Fruit fly (Drosophila melanogaster) whole organism, embryonic: ENCODE measurements around the gene BORCS5.

ENCODE experiments used
- Adf1 ChIP-seq: fragments of 200-800 bp; sonication (Bioruptor generic); IDR thresholded peaks from 2 replicates; pipeline ENCODE4 v1.3.6; 2022; ENCODE audit warnings: missing biosample characterization, missing genetic modification characterization
- Atf-2 ChIP-seq: fragments of 200-800 bp; sonication (Bioruptor generic); optimal IDR thresholded peaks from 2 replicates; lab custom pipeline; 2016; ENCODE audit warnings: missing biosample characterization, missing genetic modification characterization
- Awh ChIP-seq: fragments of 200-800 bp; sonication (Bioruptor generic); IDR thresholded peaks from 2 replicates; pipeline ENCODE4, ENCODE4 v1.3.6; 2022; ENCODE audit warnings: missing biosample characterization, missing genetic modification characterization
- Bdp1 ChIP-seq: fragments of 200-800 bp; sonication (Bioruptor generic); optimal IDR thresholded peaks from 3 replicates; lab custom pipeline; 2016; ENCODE audit warnings: missing biosample characterization, missing genetic modification characterization
- CG11456 ChIP-seq: fragments of 200-800 bp; sonication (Bioruptor generic); IDR thresholded peaks from 3 replicates; pipeline ENCODE4 v1.3.6; 2022; ENCODE audit warnings: missing biosample characterization, missing genetic modification characterization
- CG11504 ChIP-seq: fragments of 200-800 bp; sonication (Bioruptor generic); optimal IDR thresholded peaks from 3 replicates; lab custom pipeline; 2019; ENCODE audit warnings: missing biosample characterization, mild to moderate bottlenecking, missing genetic modification characterization, moderate library complexity
- CG12219 ChIP-seq: fragments of 200-800 bp; sonication (Bioruptor generic); optimal IDR thresholded peaks from 3 replicates; lab custom pipeline; 2018; ENCODE audit warnings: missing biosample characterization, mild to moderate bottlenecking, missing genetic modification characterization
- CG12659 ChIP-seq: fragments of 200-800 bp; sonication (Bioruptor generic); optimal IDR thresholded peaks from 3 replicates; lab custom pipeline; 2017; ENCODE audit warnings: mild to moderate bottlenecking, missing biosample characterization, missing genetic modification reagents, missing genetic modification characterization
- CG12942 ChIP-seq: fragments of 200-800 bp; sonication (Bioruptor generic); optimal IDR thresholded peaks from 3 replicates; lab custom pipeline; 2016; ENCODE audit warnings: missing biosample characterization, missing genetic modification characterization
- CG14860 ChIP-seq: fragments of 200-800 bp; sonication (Bioruptor generic); IDR thresholded peaks from 3 replicates; pipeline ENCODE4 v1.3.6; 2022; ENCODE audit warnings: missing biosample characterization, missing genetic modification characterization; ENCODE audit not compliant: partially characterized antibody
- CG15011 ChIP-seq: fragments of 200-800 bp; sonication (Bioruptor generic); optimal IDR thresholded peaks from 3 replicates; lab custom pipeline; 2018; ENCODE audit warnings: missing biosample characterization, mild to moderate bottlenecking, missing genetic modification characterization
- CG2199 ChIP-seq: fragments of 200-800 bp; sonication (Bioruptor generic); IDR thresholded peaks from 3 replicates; pipeline ENCODE4 v1.3.6; 2022; ENCODE audit warnings: missing biosample characterization, missing genetic modification characterization
- CG2202 ChIP-seq: fragments of 200-800 bp; sonication (Bioruptor generic); optimal IDR thresholded peaks from 2 replicates; lab custom pipeline; 2018; ENCODE audit warnings: missing biosample characterization, mild to moderate bottlenecking, missing genetic modification characterization
- CG2712 ChIP-seq: fragments of 200-800 bp; optimal IDR thresholded peaks from 3 replicates; lab custom pipeline; 2019; ENCODE audit warnings: missing biosample characterization, mild to moderate bottlenecking, missing genetic modification characterization, moderate library complexity
- CG31224 ChIP-seq: fragments of 200-800 bp; sonication (Bioruptor generic); IDR thresholded peaks from 2 replicates; pipeline ENCODE4 v1.3.6; 2022; ENCODE audit warnings: missing biosample characterization, missing genetic modification characterization
- CG34224 ChIP-seq: fragments of 200-800 bp; sonication (Bioruptor generic); IDR thresholded peaks from 3 replicates; pipeline ENCODE4 v1.3.6; 2022; ENCODE audit warnings: missing biosample characterization, missing genetic modification characterization; ENCODE audit not compliant: partially characterized antibody
- CG4282 ChIP-seq: fragments of 200-800 bp; sonication (Bioruptor generic); optimal IDR thresholded peaks from 2 replicates; lab custom pipeline; 2016; ENCODE audit warnings: missing biosample characterization, missing genetic modification characterization
- CG6854 ChIP-seq: fragments of 200-800 bp; sonication (Bioruptor generic); optimal IDR thresholded peaks from 3 replicates; lab custom pipeline; 2017; ENCODE audit warnings: missing biosample characterization, mild to moderate bottlenecking, missing genetic modification characterization
- CG9817 ChIP-seq: fragments of 200-800 bp; sonication (Bioruptor generic); optimal IDR thresholded peaks from 2 replicates; lab custom pipeline; 2018; ENCODE audit warnings: missing biosample characterization, mild to moderate bottlenecking, missing genetic modification characterization, moderate library complexity
- CoRest ChIP-seq: fragments of 200-800 bp; sonication (Bioruptor generic); optimal IDR thresholded peaks from 3 replicates; lab custom pipeline; 2018; ENCODE audit warnings: missing biosample characterization, mild to moderate bottlenecking, missing genetic modification characterization, moderate library complexity
- D ChIP-seq, 2 experiments: fragments of 200-800 bp in 1 of 2; fragments of >200 bp in 1 of 2; sonication (Bioruptor generic) in 1 of 2; optimal IDR thresholded peaks; 2 replicates in 1 of 2; 3 replicates in 1 of 2; lab custom pipeline; 2017; ENCODE audit warnings: mild to moderate bottlenecking in 1 of 2, missing biosample characterization in 1 of 2, missing genetic modification characterization in 1 of 2, missing genetic modification reagents in 1 of 2
- Dref ChIP-seq: fragments of 200-800 bp; sonication (Bioruptor generic); IDR thresholded peaks from 2 replicates; pipeline ENCODE4 v1.3.6; 2022; ENCODE audit warnings: missing biosample characterization, missing genetic modification characterization
- Meics ChIP-seq: fragments of 200-800 bp; sonication (Bioruptor generic); optimal IDR thresholded peaks from 2 replicates; lab custom pipeline; 2017; ENCODE audit warnings: missing biosample characterization, mild to moderate bottlenecking, missing genetic modification characterization
- Side ChIP-seq: fragments of 200-800 bp; sonication (Bioruptor generic); optimal IDR thresholded peaks from 2 replicates; lab custom pipeline; 2016; ENCODE audit warnings: missing biosample characterization, missing genetic modification characterization
- YL-1 ChIP-seq: fragments of 200-800 bp; sonication (Bioruptor generic); optimal IDR thresholded peaks from 3 replicates; lab custom pipeline; 2017; ENCODE audit warnings: missing biosample characterization, mild to moderate bottlenecking, missing genetic modification characterization
- ab ChIP-seq: fragments of 200-800 bp; sonication (Bioruptor generic); optimal IDR thresholded peaks from 2 replicates; lab custom pipeline; 2016; ENCODE audit warnings: missing biosample characterization, missing genetic modification characterization
- cas ChIP-seq: fragments of 200-800 bp; sonication (Bioruptor generic); IDR thresholded peaks from 2 replicates; pipeline ENCODE4 v1.3.6; 2022; ENCODE audit warnings: missing biosample characterization, missing genetic modification characterization
- emc ChIP-seq: fragments of 200-800 bp; sonication (Bioruptor generic); optimal IDR thresholded peaks from 2 replicates; lab custom pipeline; 2016; ENCODE audit warnings: missing biosample characterization, missing genetic modification characterization
- ftz-f1 ChIP-seq: fragments of 200-800 bp; sonication (Bioruptor generic); optimal IDR thresholded peaks from 2 replicates; lab custom pipeline; 2016; ENCODE audit warnings: missing biosample characterization, missing genetic modification characterization
- gsb-n ChIP-seq: fragments of 200-800 bp; sonication (Bioruptor generic); optimal IDR thresholded peaks from 3 replicates; lab custom pipeline; 2018; ENCODE audit warnings: missing biosample characterization, mild to moderate bottlenecking, missing genetic modification characterization
- insv ChIP-seq, 2 experiments: fragments of 200-800 bp; sonication (Bioruptor generic); optimal IDR thresholded peaks; 3 replicates each; lab custom pipeline; 2016 to 2018; ENCODE audit warnings: missing biosample characterization in 2 of 2, missing genetic modification characterization in 2 of 2
- jigr1 ChIP-seq: fragments of 200-800 bp; sonication (Bioruptor generic); IDR thresholded peaks from 3 replicates; pipeline ENCODE4 v1.3.6; 2022; ENCODE audit warnings: missing biosample characterization, missing genetic modification characterization
- klu ChIP-seq: fragments of 200-800 bp; sonication (Bioruptor generic); IDR thresholded peaks from 2 replicates; pipeline ENCODE4 v1.3.6; 2022; ENCODE audit warnings: missing biosample characterization, missing genetic modification characterization
- org-1 ChIP-seq: fragments of 200-800 bp; sonication (Bioruptor generic); optimal IDR thresholded peaks from 2 replicates; lab custom pipeline; 2017; ENCODE audit warnings: missing biosample characterization, missing genetic modification characterization
- pita ChIP-seq: fragments of 200-800 bp; sonication (Bioruptor generic); optimal IDR thresholded peaks from 2 replicates; lab custom pipeline; 2017; ENCODE audit warnings: missing biosample characterization, mild to moderate bottlenecking, missing genetic modification characterization
- pzg ChIP-seq: fragments of 200-800 bp; sonication (Bioruptor generic); optimal IDR thresholded peaks from 3 replicates; lab custom pipeline; 2018; ENCODE audit warnings: missing biosample characterization, mild to moderate bottlenecking, missing genetic modification characterization, moderate library complexity
- sc ChIP-seq, 3 experiments: fragments of >200 bp in 2 of 3; fragments of 200-800 bp in 1 of 3; sonication (Bioruptor generic) in 1 of 3; optimal IDR thresholded peaks; 2 replicates in 2 of 3; 3 replicates in 1 of 3; lab custom pipeline; 2017; ENCODE audit warnings: mild to moderate bottlenecking in 1 of 3, missing biosample characterization in 1 of 3, missing genetic modification characterization in 1 of 3, missing genetic modification reagents in 1 of 3
- schlank ChIP-seq: fragments of 200-800 bp; sonication (Bioruptor generic); optimal IDR thresholded peaks from 2 replicates; lab custom pipeline; 2018; ENCODE audit warnings: missing biosample characterization, mild to moderate bottlenecking, missing genetic modification characterization
- seq ChIP-seq: fragments of 200-800 bp; sonication (Bioruptor generic); IDR thresholded peaks from 2 replicates; pipeline ENCODE4 v1.3.6; 2022; ENCODE audit warnings: missing biosample characterization, missing genetic modification characterization
- slou ChIP-seq: fragments of 200-800 bp; sonication (Bioruptor generic); optimal IDR thresholded peaks from 3 replicates; lab custom pipeline; 2016; ENCODE audit warnings: missing biosample characterization, missing genetic modification characterization
- ssp ChIP-seq: fragments of 200-800 bp; sonication (Bioruptor generic); IDR thresholded peaks from 2 replicates; pipeline ENCODE4 v1.3.6; 2022; ENCODE audit warnings: missing biosample characterization, missing genetic modification characterization
- tio ChIP-seq: fragments of 200-800 bp; sonication (Bioruptor generic); optimal IDR thresholded peaks from 2 replicates; lab custom pipeline; 2017; ENCODE audit warnings: missing biosample characterization, missing genetic modification characterization, inconsistent platforms
- twi ChIP-seq: fragments of 200-800 bp; optimal IDR thresholded peaks from 2 replicates; lab custom pipeline; 2019; ENCODE audit warnings: missing biosample characterization, mild to moderate bottlenecking, missing genetic modification characterization, moderate library complexity
- vfl ChIP-seq: fragments of 200-800 bp; sonication (Bioruptor generic); optimal IDR thresholded peaks from 2 replicates; lab custom pipeline; 2016; ENCODE audit warnings: missing biosample characterization, missing genetic modification characterization
- yki ChIP-seq: fragments of >200 bp; optimal IDR thresholded peaks from 3 replicates; lab custom pipeline; 2018
- z ChIP-seq: fragments of 200-800 bp; sonication (Bioruptor generic); IDR thresholded peaks from 3 replicates; pipeline ENCODE4 v1.3.6; 2022; ENCODE audit warnings: missing biosample characterization, missing genetic modification characterization
- zf30C ChIP-seq: fragments of 200-800 bp; sonication (Bioruptor generic); optimal IDR thresholded peaks from 3 replicates; lab custom pipeline; 2018; ENCODE audit warnings: missing biosample characterization, mild to moderate bottlenecking, missing genetic modification characterization

BORCS5 gene

DNA sequence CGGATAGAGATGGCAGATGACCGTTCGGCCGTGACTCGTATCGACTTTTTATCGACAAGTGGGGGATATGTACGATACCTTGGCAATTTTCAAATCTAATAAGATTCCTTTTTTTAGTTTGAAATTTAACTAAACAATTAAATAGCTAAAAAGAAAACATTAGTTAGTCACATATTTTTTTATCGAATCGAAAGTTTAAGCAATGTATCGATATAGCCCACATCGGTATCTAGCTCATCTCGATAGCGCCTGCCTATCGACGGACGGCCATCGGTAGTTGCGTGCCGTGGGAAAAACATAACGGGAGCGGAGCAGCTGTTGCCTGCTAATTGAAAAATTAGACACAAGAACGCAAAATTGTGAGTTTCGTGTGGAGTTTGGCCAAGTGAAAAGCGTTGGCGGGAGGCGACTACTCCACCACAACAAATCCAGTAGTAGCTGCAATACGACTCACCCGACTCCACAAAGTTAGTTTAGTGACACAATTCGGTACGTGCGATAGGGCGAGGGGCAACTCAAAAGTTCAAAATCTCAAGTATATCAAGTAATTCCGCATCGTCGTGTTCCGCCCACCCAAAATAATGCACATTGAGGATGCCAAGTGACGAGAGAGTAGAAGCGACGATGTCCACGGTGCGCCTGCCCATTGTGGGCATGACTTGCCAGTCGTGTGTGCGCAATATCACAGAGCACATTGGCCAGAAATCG is 17.7 kb downstream of the BORCS5 start, which contains the start of the genes CG10347 and ATP7 (continued):
- TF ChIP-seq Atf-2 (GFP tag; lab: Kevin White, UChicago) (no peak), schlank (tag; lab: Kevin White, UChicago) (no peak), CG34224 (GFP tag; lab: Robert Waterston, UW) (peak; percentile 95), CG11456 (GFP tag; lab: Robert Waterston, UW) (no peak)
- TF ChIP-seq, all 482 proteins: peak for 170

dm6 chrX:11852310-11852709 is 20.3 kb downstream of the BORCS5 start, which contains the start of gene p24-1:
TSS of gene p24-1 (minus strand) at chrX:11852530.
- TF ChIP-seq slou (no peak), CG2199 (GFP tag; lab: Robert Waterston, UW) (no peak), gsb-n (tag; lab: Kevin White, UChicago) (no peak), Bdp1 (GFP tag; lab: Kevin White, UChicago) (peak; percentile 19), CG31224 (GFP tag; lab: Robert Waterston, UW) (no peak), zf30C (GFP tag; lab: Kevin White, UChicago) (no peak), CG12942 (GFP tag; lab: Kevin White, UChicago) (peak; percentile 40), CG12219 (GFP tag; lab: Kevin White, UChicago) (no peak), org-1 (GFP tag; lab: Kevin White, UChicago) (no peak), CG34224 (GFP tag; lab: Robert Waterston, UW) (peak; percentile 89), CG2712 (tag; lab: Kevin White, UChicago) (peak; percentile 46), ab (GFP tag; lab: Kevin White, UChicago) (no peak), ssp (peak; percentile 23; the same call in 1 of the 2 replicates), CG11504 (peak; percentile 36), seq (GFP tag; lab: Robert Waterston, UW) (no peak), Adf1 (no peak), CG14860 (peak; percentile 74), CoRest (peak; percentile 16), CG2202 (tag; lab: Kevin White, UChicago) (no peak), emc (GFP tag; lab: Kevin White, UChicago) (no peak), Awh (no peak), z (GFP tag; lab: Robert Waterston, UW) (no peak), Side (GFP tag; lab: Kevin White, UChicago) (peak; percentile 57), klu (GFP tag; lab: Robert Waterston, UW) (no peak), sc (optimal IDR thresholded peaks at IDR 0.05; lab: Kevin White, UChicago) (no peak), sc (GFP tag; optimal IDR thresholded peaks at IDR 0.05; lab: Kevin White, UChicago) (no peak), twi (tag; lab: Kevin White, UChicago) (no peak), D (optimal IDR thresholded peaks at IDR 0.05; lab: Kevin White, UChicago) (no peak), D (GFP tag; optimal IDR thresholded peaks at IDR 0.05; lab: Kevin White, UChicago) (no peak), Dref (GFP tag; lab: Robert Waterston, UW) (peak; percentile 90), pita (GFP tag; lab: Kevin White, UChicago) (no peak), CG4282 (GFP tag; lab: Kevin White, UChicago) (no peak), cas (GFP tag; lab: Robert Waterston, UW) (no peak), tio (GFP tag; lab: Kevin White, UChicago) (no peak), YL-1 (GFP tag; lab: Kevin White, UChicago) (peak; percentile 90), CG15011 (GFP tag; lab: Kevin White, UChicago) (no peak), ftz-f1 (GFP tag; lab: Kevin White, UChicago) (peak; percentile 9), pzg (GFP tag; lab: Kevin White, UChicago) (peak; percentile 94), vfl (GFP tag; lab: Kevin White, UChicago) (peak; percentile 45), insv (GFP tag; optimal IDR thresholded peaks at IDR 0.05; lab: Kevin White, UChicago) (peak in 1 of 2 experiments; percentile 7), Meics (GFP tag; lab: Kevin White, UChicago) (peak; percentile 34), jigr1 (no peak), yki (lab: Kevin White, UChicago) (no peak), CG6854 (GFP tag; lab: Kevin White, UChicago) (no peak), CG9817 (tag; lab: Kevin White, UChicago) (peak; percentile 51), CG12659 (peak; percentile 67)
